Fruit fly (Drosophila melanogaster) whole organism, embryonic: ENCODE data around the gene osk.

ENCODE experiments used
- Ada2b ChIP-seq: fragments of 200-800 bp; sonication (Bioruptor generic); IDR thresholded peaks from 2 replicates; pipeline ENCODE4 v1.3.6; 2022; ENCODE audit warnings: missing biosample characterization, missing genetic modification characterization
- Asciz ChIP-seq: fragments of 200-800 bp; sonication (Bioruptor generic); optimal IDR thresholded peaks from 2 replicates; lab custom pipeline; 2017; ENCODE audit warnings: missing biosample characterization, mild to moderate bottlenecking, missing genetic modification characterization, missing genetic modification reagents
- C15 ChIP-seq: fragments of 200-800 bp; sonication (Bioruptor generic); IDR thresholded peaks from 3 replicates; pipeline ENCODE4 v1.3.6; 2022; ENCODE audit warnings: missing biosample characterization, missing genetic modification characterization
- CG1024 ChIP-seq: fragments of 200-800 bp; sonication (Bioruptor generic); IDR thresholded peaks from 2 replicates; pipeline ENCODE4 v1.3.6; 2022; ENCODE audit warnings: missing biosample characterization, missing genetic modification characterization
- CG10979 ChIP-seq: fragments of 200-800 bp; sonication (Bioruptor generic); optimal IDR thresholded peaks from 2 replicates; lab custom pipeline; 2018; ENCODE audit warnings: missing biosample characterization, mild to moderate bottlenecking, missing genetic modification characterization, moderate library complexity
- CG12299 ChIP-seq: fragments of 200-800 bp; sonication (Bioruptor generic); optimal IDR thresholded peaks from 2 replicates; lab custom pipeline; 2018; ENCODE audit warnings: missing biosample characterization, mild to moderate bottlenecking, missing genetic modification characterization
- CG12391 ChIP-seq: fragments of 200-800 bp; sonication (Bioruptor generic); optimal IDR thresholded peaks from 3 replicates; lab custom pipeline; 2018; ENCODE audit warnings: missing biosample characterization, mild to moderate bottlenecking, missing genetic modification characterization, moderate library complexity
- CG17359 ChIP-seq: fragments of 200-800 bp; sonication (Bioruptor generic); optimal IDR thresholded peaks from 3 replicates; lab custom pipeline; 2018; ENCODE audit warnings: missing biosample characterization, mild to moderate bottlenecking, missing genetic modification characterization, moderate library complexity
- CG2712 ChIP-seq: fragments of 200-800 bp; optimal IDR thresholded peaks from 3 replicates; lab custom pipeline; 2019; ENCODE audit warnings: missing biosample characterization, mild to moderate bottlenecking, missing genetic modification characterization, moderate library complexity
- CG30403 ChIP-seq: fragments of 200-800 bp; sonication (Bioruptor generic); optimal IDR thresholded peaks from 3 replicates; lab custom pipeline; 2016; ENCODE audit warnings: missing biosample characterization, missing genetic modification characterization
- CG33213 ChIP-seq: fragments of 200-800 bp; sonication (Bioruptor generic); optimal IDR thresholded peaks from 3 replicates; lab custom pipeline; 2016; ENCODE audit warnings: missing biosample characterization, missing genetic modification characterization
- CG34422 ChIP-seq: fragments of 200-800 bp; sonication (Bioruptor generic); IDR thresholded peaks from 3 replicates; pipeline ENCODE4 v1.3.6; 2022; ENCODE audit warnings: missing biosample characterization, missing genetic modification characterization
- CG5245 ChIP-seq: fragments of 200-800 bp; sonication (Bioruptor generic); optimal IDR thresholded peaks from 3 replicates; lab custom pipeline; 2016; ENCODE audit warnings: missing biosample characterization, missing genetic modification characterization
- CG7271 ChIP-seq: fragments of 200-800 bp; sonication (Bioruptor generic); optimal IDR thresholded peaks from 2 replicates; lab custom pipeline; 2018; ENCODE audit warnings: missing biosample characterization, mild to moderate bottlenecking, missing genetic modification characterization, moderate library complexity
- CG8359 ChIP-seq: fragments of 200-800 bp; sonication (Bioruptor generic); optimal IDR thresholded peaks from 2 replicates; lab custom pipeline; 2017; ENCODE audit warnings: missing biosample characterization, mild to moderate bottlenecking, missing genetic modification characterization, borderline replicate concordance
- CG8478 ChIP-seq: fragments of >200 bp; optimal IDR thresholded peaks from 2 replicates; lab custom pipeline; 2018
- CG8924 ChIP-seq: fragments of 200-800 bp; optimal IDR thresholded peaks from 3 replicates; lab custom pipeline; 2019; ENCODE audit warnings: missing biosample characterization, mild to moderate bottlenecking, missing genetic modification characterization, moderate library complexity
- CG9817 ChIP-seq: fragments of 200-800 bp; sonication (Bioruptor generic); optimal IDR thresholded peaks from 2 replicates; lab custom pipeline; 2018; ENCODE audit warnings: missing biosample characterization, mild to moderate bottlenecking, missing genetic modification characterization, moderate library complexity
- CG9932 ChIP-seq: fragments of 200-800 bp; sonication (Bioruptor generic); IDR thresholded peaks from 2 replicates; pipeline ENCODE4 v1.3.6; 2022; ENCODE audit warnings: missing biosample characterization, missing genetic modification characterization
- D19A ChIP-seq: fragments of 200-800 bp; optimal IDR thresholded peaks from 3 replicates; lab custom pipeline; 2019; ENCODE audit warnings: missing biosample characterization, mild to moderate bottlenecking, missing genetic modification characterization, moderate library complexity
- Eip74EF ChIP-seq, 2 experiments: fragments of 200-800 bp in 1 of 2; fragments of >200 bp in 1 of 2; sonication (Bioruptor generic) in 1 of 2; optimal IDR thresholded peaks; 2 replicates each; lab custom pipeline; 2017 to 2019; ENCODE audit warnings: missing biosample characterization in 2 of 2, missing genetic modification characterization in 2 of 2, mild to moderate bottlenecking in 1 of 2, moderate library complexity in 1 of 2
- HLHmδ ChIP-seq: fragments of 200-800 bp; sonication (Bioruptor generic); optimal IDR thresholded peaks from 2 replicates; lab custom pipeline; 2018; ENCODE audit warnings: missing biosample characterization, mild to moderate bottlenecking, missing genetic modification characterization, moderate library complexity
- Hsf ChIP-seq: fragments of 200-800 bp; sonication (Bioruptor generic); optimal IDR thresholded peaks from 3 replicates; lab custom pipeline; 2016; ENCODE audit warnings: missing biosample characterization, missing genetic modification characterization
- Meics ChIP-seq: fragments of 200-800 bp; sonication (Bioruptor generic); optimal IDR thresholded peaks from 2 replicates; lab custom pipeline; 2017; ENCODE audit warnings: missing biosample characterization, mild to moderate bottlenecking, missing genetic modification characterization
- Nf-YA ChIP-seq: fragments of 200-800 bp; sonication (Bioruptor generic); IDR thresholded peaks from 2 replicates; pipeline ENCODE4 v1.3.6; 2022; ENCODE audit warnings: missing biosample characterization, missing genetic modification characterization
- Ptx1 ChIP-seq: fragments of 200-800 bp; sonication (Bioruptor generic); IDR thresholded peaks from 2 replicates; pipeline ENCODE4 v1.3.6; 2022; ENCODE audit warnings: missing biosample characterization, missing genetic modification characterization
- Rfx ChIP-seq: fragments of 200-800 bp; sonication (Bioruptor generic); IDR thresholded peaks from 2 replicates; pipeline ENCODE4 v1.3.6; 2022; ENCODE audit warnings: missing biosample characterization, missing genetic modification characterization
- Six4 ChIP-seq: fragments of 200-800 bp; sonication (Bioruptor generic); optimal IDR thresholded peaks from 2 replicates; lab custom pipeline; 2016; ENCODE audit warnings: missing biosample characterization, missing genetic modification characterization
- al ChIP-seq: fragments of 200-800 bp; sonication (Bioruptor generic); IDR thresholded peaks from 2 replicates; pipeline ENCODE4 v1.3.6; 2022; ENCODE audit warnings: missing biosample characterization, missing genetic modification characterization
- ara ChIP-seq: fragments of 200-800 bp; sonication (Bioruptor generic); IDR thresholded peaks from 2 replicates; pipeline ENCODE4 v1.3.6; 2022; ENCODE audit warnings: missing biosample characterization, missing genetic modification characterization
- bowl ChIP-seq: fragments of 200-800 bp; sonication (Bioruptor generic); IDR thresholded peaks from 2 replicates; pipeline ENCODE4 v1.3.6; 2022; ENCODE audit warnings: missing biosample characterization, missing genetic modification characterization
- cas ChIP-seq: fragments of 200-800 bp; sonication (Bioruptor generic); IDR thresholded peaks from 2 replicates; pipeline ENCODE4 v1.3.6; 2022; ENCODE audit warnings: missing biosample characterization, missing genetic modification characterization
- ci ChIP-seq: fragments of 200-800 bp; sonication (Bioruptor generic); IDR thresholded peaks from 3 replicates; pipeline ENCODE4 v1.3.6; 2022; ENCODE audit warnings: missing biosample characterization, missing genetic modification characterization
- ewg ChIP-seq: fragments of 200-800 bp; sonication (Bioruptor generic); optimal IDR thresholded peaks from 3 replicates; lab custom pipeline; 2017; ENCODE audit warnings: mild to moderate bottlenecking, missing biosample characterization, missing genetic modification reagents, missing genetic modification characterization
- eyg ChIP-seq: fragments of 200-800 bp; sonication (Bioruptor generic); optimal IDR thresholded peaks from 3 replicates; lab custom pipeline; 2016; ENCODE audit warnings: missing biosample characterization, missing genetic modification characterization
- gce ChIP-seq: fragments of 200-800 bp; sonication (Bioruptor generic); IDR thresholded peaks from 3 replicates; pipeline ENCODE4 v1.3.6; 2022; ENCODE audit warnings: missing biosample characterization, missing genetic modification characterization
- gsb-n ChIP-seq: fragments of 200-800 bp; sonication (Bioruptor generic); optimal IDR thresholded peaks from 3 replicates; lab custom pipeline; 2018; ENCODE audit warnings: missing biosample characterization, mild to moderate bottlenecking, missing genetic modification characterization
- hbn ChIP-seq: fragments of 200-800 bp; sonication (Bioruptor generic); IDR thresholded peaks from 2 replicates; pipeline ENCODE4 v1.3.6; 2022; ENCODE audit warnings: missing biosample characterization, missing genetic modification characterization; ENCODE audit not compliant: partially characterized antibody
- klu ChIP-seq: fragments of 200-800 bp; sonication (Bioruptor generic); IDR thresholded peaks from 2 replicates; pipeline ENCODE4 v1.3.6; 2022; ENCODE audit warnings: missing biosample characterization, missing genetic modification characterization
- kni ChIP-seq: fragments of 200-800 bp; sonication (Bioruptor generic); optimal IDR thresholded peaks from 3 replicates; lab custom pipeline; 2017; ENCODE audit warnings: mild to moderate bottlenecking, missing biosample characterization, missing genetic modification reagents, missing genetic modification characterization
- mirr ChIP-seq: fragments of 200-800 bp; sonication (Bioruptor generic); optimal IDR thresholded peaks from 3 replicates; lab custom pipeline; 2018; ENCODE audit warnings: missing biosample characterization, mild to moderate bottlenecking, missing genetic modification characterization
- odd ChIP-seq: fragments of 200-800 bp; sonication (Bioruptor generic); optimal IDR thresholded peaks from 2 replicates; lab custom pipeline; 2017; ENCODE audit warnings: missing biosample characterization, mild to moderate bottlenecking, missing genetic modification characterization
- pum ChIP-seq: fragments of 200-800 bp; sonication (Bioruptor generic); optimal IDR thresholded peaks from 2 replicates; lab custom pipeline; 2016; ENCODE audit warnings: missing biosample characterization, missing genetic modification characterization
- rib ChIP-seq: fragments of 200-800 bp; sonication (Bioruptor generic); IDR thresholded peaks from 2 replicates; pipeline ENCODE4 v1.3.6; 2022; ENCODE audit warnings: missing biosample characterization, missing genetic modification characterization
- row ChIP-seq: fragments of 200-800 bp; sonication (Bioruptor generic); IDR thresholded peaks from 3 replicates; pipeline ENCODE4 v1.3.6; 2022; ENCODE audit warnings: missing biosample characterization, missing genetic modification characterization
- sim ChIP-seq: fragments of 200-800 bp; sonication (Bioruptor generic); IDR thresholded peaks from 2 replicates; pipeline ENCODE4 v1.3.6; 2022; ENCODE audit warnings: missing biosample characterization, missing genetic modification characterization
- so ChIP-seq: fragments of 200-800 bp; sonication (Bioruptor generic); IDR thresholded peaks from 3 replicates; pipeline ENCODE4 v1.3.6; 2022; ENCODE audit warnings: missing biosample characterization, missing genetic modification characterization
- tin ChIP-seq: fragments of 200-800 bp; sonication (Bioruptor generic); optimal IDR thresholded peaks from 3 replicates; lab custom pipeline; 2016; ENCODE audit warnings: missing biosample characterization, missing genetic modification characterization
- trem ChIP-seq: fragments of 200-800 bp; optimal IDR thresholded peaks from 3 replicates; lab custom pipeline; 2019; ENCODE audit warnings: missing biosample characterization, mild to moderate bottlenecking, missing genetic modification characterization, moderate library complexity
- unpg ChIP-seq: fragments of 200-800 bp; sonication (Bioruptor generic); optimal IDR thresholded peaks from 3 replicates; lab custom pipeline; 2018; ENCODE audit warnings: missing biosample characterization, mild to moderate bottlenecking, missing genetic modification characterization, moderate library complexity
- vvl ChIP-seq: fragments of 200-800 bp; sonication (Bioruptor generic); IDR thresholded peaks from 2 replicates; pipeline ENCODE4 v1.3.6; 2022; ENCODE audit warnings: missing biosample characterization, missing genetic modification characterization
- wor ChIP-seq: fragments of 200-800 bp; sonication (Bioruptor generic); IDR thresholded peaks from 2 replicates; pipeline ENCODE4 v1.3.6; 2022; ENCODE audit warnings: missing biosample characterization, missing genetic modification characterization

The osk gene

DNA sequence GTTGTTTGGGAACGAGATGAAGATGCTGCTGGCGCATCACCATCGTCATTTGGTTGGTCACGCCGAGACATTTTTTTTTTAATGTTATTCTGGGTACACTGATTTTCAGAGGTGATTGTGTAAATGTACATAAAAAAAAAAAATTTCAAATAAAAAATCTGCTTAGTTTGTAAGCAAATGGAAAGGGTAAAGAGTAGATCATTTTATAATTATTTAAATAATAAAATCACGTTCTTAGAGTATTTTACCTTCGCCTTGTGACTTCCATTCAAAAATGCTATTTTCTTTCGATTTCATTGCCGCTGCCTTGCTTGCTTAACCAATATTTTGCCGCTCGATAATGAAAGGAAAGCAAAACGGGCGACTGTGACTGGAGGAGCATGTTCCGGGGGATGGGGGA lies 43.8 kb downstream of the osk start (continued):
- TF ChIP-seq so (GFP tag; lab: Robert Waterston, UW) (peak; percentile 42; the same call in 1 of the 3 replicates), klu (GFP tag; lab: Robert Waterston, UW) (no peak), sim (GFP tag; lab: Robert Waterston, UW) (no peak), CG9817 (tag; lab: Kevin White, UChicago) (peak; percentile 11), CG12391 (tag; lab: Kevin White, UChicago) (peak; percentile 32), Nf-YA (GFP tag; lab: Robert Waterston, UW) (no peak), C15 (0 out of 3 replicates have a peak, but pooled peaks have one; percentile 31), CG33213 (GFP tag; lab: Kevin White, UChicago) (no peak), ci (GFP tag; lab: Robert Waterston, UW) (peak; percentile 80; the same call in 2 of the 3 replicates), al (GFP tag; lab: Robert Waterston, UW) (no peak), CG7271 (no peak), tin (peak; percentile 8), CG1024 (GFP tag; lab: Robert Waterston, UW) (peak; percentile 22; the same call in 1 of the 2 replicates), trem (tag; lab: Kevin White, UChicago) (no peak), kni (GFP tag; lab: Kevin White, UChicago) (no peak), Asciz (GFP tag; lab: Kevin White, UChicago) (peak; percentile 21), CG2712 (tag; lab: Kevin White, UChicago) (peak; percentile 18), bowl (GFP tag; lab: Robert Waterston, UW) (no peak), ewg (peak; percentile 31), CG10979 (peak; percentile 67), CG8359 (GFP tag; lab: Kevin White, UChicago) (no peak), pum (GFP tag; lab: Kevin White, UChicago) (no peak), CG34422 (GFP tag; lab: Robert Waterston, UW) (peak; percentile 30; the same call in 1 of the 3 replicates), CG30403 (GFP tag; lab: Kevin White, UChicago) (peak; percentile 18), CG5245 (GFP tag; lab: Kevin White, UChicago) (peak; percentile 11), rib (GFP tag; lab: Robert Waterston, UW) (no peak), Hsf (no peak), eyg (GFP tag; lab: Kevin White, UChicago) (no peak), cas (GFP tag; lab: Robert Waterston, UW) (no peak), odd (GFP tag; lab: Kevin White, UChicago) (no peak), hbn (GFP tag; lab: Robert Waterston, UW) (no peak), Rfx (GFP tag; lab: Robert Waterston, UW) (no peak), CG8924 (tag; lab: Kevin White, UChicago) (peak; percentile 1), CG9932 (GFP tag; lab: Robert Waterston, UW) (no peak), wor (peak; percentile 46), HLHmδ (no peak), Ptx1 (GFP tag; lab: Robert Waterston, UW) (peak; percentile 35; the same call in 1 of the 2 replicates), Eip74EF (GFP tag; optimal IDR thresholded peaks at IDR 0.05; lab: Kevin White, UChicago) (peak in 1 of 2 experiments; percentile 6), gce (peak; percentile 62; the same call in 1 of the 3 replicates), vvl (GFP tag; lab: Robert Waterston, UW) (peak; percentile 40; the same call in 1 of the 2 replicates), gsb-n (tag; lab: Kevin White, UChicago) (peak; percentile 53), unpg (peak; percentile 41), D19A (peak; percentile 82), CG8478 (lab: Kevin White, UChicago) (no peak), ara (GFP tag; lab: Robert Waterston, UW) (peak; percentile 53; the same call in 1 of the 2 replicates), mirr (GFP tag; lab: Kevin White, UChicago) (no peak), Six4 (GFP tag; lab: Kevin White, UChicago) (no peak), Meics (no peak), CG17359 (peak; percentile 65), row (GFP tag; lab: Robert Waterston, UW) (peak; percentile 61), CG12299 (tag; lab: Kevin White, UChicago) (no peak), Ada2b (GFP tag; lab: Robert Waterston, UW) (no peak)
